Fruit fly (Drosophila melanogaster) whole organism, prepupa: ENCODE data around the gene Nf-YA.

Experiments
- CG3919 ChIP-seq: fragments of 200-800 bp; sonication (Bioruptor generic); optimal IDR thresholded peaks from 3 replicates; lab custom pipeline; 2016; ENCODE audit warnings: missing biosample characterization, missing genetic modification characterization
- CG6808 ChIP-seq: fragments of 200-800 bp; sonication (Bioruptor generic); optimal IDR thresholded peaks from 3 replicates; lab custom pipeline; 2017; ENCODE audit warnings: missing biosample characterization, missing genetic modification characterization, mild to moderate bottlenecking, moderate library complexity, missing genetic modification reagents
- CG8119 ChIP-seq: fragments of 200-800 bp; sonication (Bioruptor generic); IDR thresholded peaks from 3 replicates; pipeline ENCODE4 v1.3.6; 2022; ENCODE audit warnings: missing biosample characterization, missing genetic modification characterization
- Eip75B ChIP-seq: fragments of 200-800 bp; sonication (Bioruptor generic); optimal IDR thresholded peaks from 3 replicates; lab custom pipeline; 2016; ENCODE audit warnings: missing biosample characterization, missing genetic modification characterization
- Met ChIP-seq: fragments of 200-800 bp; sonication (Bioruptor generic); optimal IDR thresholded peaks from 3 replicates; lab custom pipeline; 2016; ENCODE audit warnings: missing biosample characterization, missing genetic modification characterization
- Sox15 ChIP-seq: fragments of 200-800 bp; sonication (Bioruptor generic); optimal IDR thresholded peaks from 3 replicates; lab custom pipeline; 2016; ENCODE audit warnings: missing biosample characterization, missing genetic modification characterization
- net ChIP-seq: fragments of 200-800 bp; sonication (Bioruptor generic); optimal IDR thresholded peaks from 3 replicates; lab custom pipeline; 2016; ENCODE audit warnings: missing biosample characterization, missing genetic modification characterization

dm6 chr3L:9471151-9471903, 29.3 kb upstream of the Nf-YA start:
- no peak for TF ChIP-seq CG8119 (GFP tag; lab: Robert Waterston, UW)
- no peak for TF ChIP-seq net
- TF ChIP-seq Eip75B, result no peak
- no peak for TF ChIP-seq Sox15 (GFP tag; lab: Kevin White, UChicago)
- no peak for TF ChIP-seq Met (GFP tag; lab: Kevin White, UChicago)
- no peak for TF ChIP-seq CG6808
- TF ChIP-seq CG3919, result no peak
